Fruit fly (Drosophila melanogaster) whole organism, embryonic: ENCODE data around the gene Hand.

Experiments
- Atf-2 ChIP-seq: fragments of 200-800 bp; sonication (Bioruptor generic); optimal IDR thresholded peaks from 2 replicates; lab custom pipeline; 2016; ENCODE audit warnings: missing biosample characterization, missing genetic modification characterization
- Atf6 ChIP-seq: fragments of 200-800 bp; sonication (Bioruptor generic); IDR thresholded peaks from 2 replicates; pipeline ENCODE4 v1.3.6; 2022; ENCODE audit warnings: missing biosample characterization, missing genetic modification characterization
- Bteb2 ChIP-seq: fragments of 200-800 bp; sonication (Bioruptor generic); optimal IDR thresholded peaks from 2 replicates; lab custom pipeline; 2016; ENCODE audit warnings: missing biosample characterization, missing genetic modification characterization
- CG10366 ChIP-seq: fragments of 200-800 bp; sonication (Bioruptor generic); IDR thresholded peaks from 2 replicates; pipeline ENCODE4 v1.3.6; 2022; ENCODE audit warnings: missing biosample characterization, missing genetic modification characterization
- CG10979 ChIP-seq: fragments of 200-800 bp; sonication (Bioruptor generic); optimal IDR thresholded peaks from 2 replicates; lab custom pipeline; 2018; ENCODE audit warnings: missing biosample characterization, mild to moderate bottlenecking, missing genetic modification characterization, moderate library complexity
- CG11085 ChIP-seq: fragments of 200-800 bp; sonication (Bioruptor generic); IDR thresholded peaks from 2 replicates; pipeline ENCODE4 v1.3.6; 2022; ENCODE audit warnings: missing biosample characterization, missing genetic modification characterization
- CG11456 ChIP-seq: fragments of 200-800 bp; sonication (Bioruptor generic); IDR thresholded peaks from 3 replicates; pipeline ENCODE4 v1.3.6; 2022; ENCODE audit warnings: missing biosample characterization, missing genetic modification characterization
- CG11723 ChIP-seq: fragments of 200-800 bp; sonication (Bioruptor generic); optimal IDR thresholded peaks from 2 replicates; lab custom pipeline; 2017; ENCODE audit warnings: missing biosample characterization, mild to moderate bottlenecking, missing genetic modification characterization
- CG12104 ChIP-seq: fragments of 200-800 bp; sonication (Bioruptor generic); optimal IDR thresholded peaks from 3 replicates; lab custom pipeline; 2016; ENCODE audit warnings: missing biosample characterization, missing genetic modification characterization
- CG12155 ChIP-seq: fragments of 200-800 bp; sonication (Bioruptor generic); optimal IDR thresholded peaks from 3 replicates; lab custom pipeline; 2016; ENCODE audit warnings: missing biosample characterization, missing genetic modification characterization
- CG13287 ChIP-seq: fragments of 200-800 bp; sonication (Bioruptor generic); IDR thresholded peaks from 2 replicates; pipeline ENCODE4 v1.3.6; 2022; ENCODE audit warnings: missing biosample characterization, missing genetic modification characterization; ENCODE audit not compliant: partially characterized antibody
- CG15011 ChIP-seq: fragments of 200-800 bp; sonication (Bioruptor generic); optimal IDR thresholded peaks from 3 replicates; lab custom pipeline; 2018; ENCODE audit warnings: missing biosample characterization, mild to moderate bottlenecking, missing genetic modification characterization
- CG17385 ChIP-seq: fragments of 200-800 bp; sonication (Bioruptor generic); optimal IDR thresholded peaks from 3 replicates; lab custom pipeline; 2018; ENCODE audit warnings: missing biosample characterization, mild to moderate bottlenecking, missing genetic modification characterization
- CG1792 ChIP-seq: fragments of 200-800 bp; sonication (Bioruptor generic); optimal IDR thresholded peaks from 2 replicates; lab custom pipeline; 2016; ENCODE audit warnings: missing biosample characterization, missing genetic modification characterization
- CG1832 ChIP-seq: fragments of 200-800 bp; sonication (Bioruptor generic); optimal IDR thresholded peaks from 2 replicates; lab custom pipeline; 2017; ENCODE audit warnings: missing biosample characterization, mild to moderate bottlenecking, missing genetic modification characterization, inconsistent platforms
- CG2889 ChIP-seq: fragments of 200-800 bp; sonication (Bioruptor generic); IDR thresholded peaks from 3 replicates; pipeline ENCODE4 v1.3.6; 2022; ENCODE audit warnings: missing biosample characterization, missing genetic modification characterization
- CG3847 ChIP-seq: fragments of 200-800 bp; sonication (Bioruptor generic); IDR thresholded peaks from 2 replicates; pipeline ENCODE4 v1.3.6; 2022; ENCODE audit warnings: missing biosample characterization, missing genetic modification characterization
- CG5245 ChIP-seq: fragments of 200-800 bp; sonication (Bioruptor generic); optimal IDR thresholded peaks from 3 replicates; lab custom pipeline; 2016; ENCODE audit warnings: missing biosample characterization, missing genetic modification characterization
- CG6654 ChIP-seq: fragments of 200-800 bp; sonication (Bioruptor generic); optimal IDR thresholded peaks from 2 replicates; lab custom pipeline; 2017; ENCODE audit warnings: missing biosample characterization, mild to moderate bottlenecking, missing genetic modification characterization
- CG6854 ChIP-seq: fragments of 200-800 bp; sonication (Bioruptor generic); optimal IDR thresholded peaks from 3 replicates; lab custom pipeline; 2017; ENCODE audit warnings: missing biosample characterization, mild to moderate bottlenecking, missing genetic modification characterization
- CG7372 ChIP-seq: fragments of 200-800 bp; sonication (Bioruptor generic); IDR thresholded peaks from 2 replicates; pipeline ENCODE4 v1.3.6; 2022; ENCODE audit warnings: missing biosample characterization, missing genetic modification characterization
- CG8089 ChIP-seq: fragments of 200-800 bp; sonication (Bioruptor generic); optimal IDR thresholded peaks from 3 replicates; lab custom pipeline; 2016; ENCODE audit warnings: missing biosample characterization, missing genetic modification characterization
- CG8765 ChIP-seq: fragments of 200-800 bp; sonication (Bioruptor generic); IDR thresholded peaks from 2 replicates; pipeline ENCODE4 v1.3.6; 2022; ENCODE audit warnings: missing biosample characterization, missing genetic modification characterization
- CrebB ChIP-seq: fragments of 200-800 bp; sonication (Bioruptor generic); optimal IDR thresholded peaks from 3 replicates; lab custom pipeline; 2018; ENCODE audit warnings: missing biosample characterization, mild to moderate bottlenecking, missing genetic modification characterization
- Fer3 ChIP-seq: fragments of 200-800 bp; sonication (Bioruptor generic); optimal IDR thresholded peaks from 2 replicates; lab custom pipeline; 2018; ENCODE audit warnings: missing biosample characterization, mild to moderate bottlenecking, missing genetic modification characterization, moderate library complexity
- Gug ChIP-seq: fragments of 200-800 bp; sonication (Bioruptor generic); IDR thresholded peaks from 4 replicates; pipeline ENCODE4 v1.3.6; 2022; ENCODE audit warnings: missing biosample characterization, missing genetic modification characterization
- Hand ChIP-seq: fragments of 200-800 bp; sonication (Bioruptor generic); optimal IDR thresholded peaks from 2 replicates; lab custom pipeline; 2017; ENCODE audit warnings: mild to moderate bottlenecking, missing biosample characterization, missing genetic modification reagents, missing genetic modification characterization
- Hey ChIP-seq: fragments of 200-800 bp; sonication (Bioruptor generic); optimal IDR thresholded peaks from 3 replicates; lab custom pipeline; 2018; ENCODE audit warnings: missing biosample characterization, mild to moderate bottlenecking, missing genetic modification characterization
- Hmx ChIP-seq: fragments of 200-800 bp; sonication (Bioruptor generic); optimal IDR thresholded peaks from 2 replicates; lab custom pipeline; 2016; ENCODE audit warnings: missing biosample characterization, missing genetic modification characterization
- Med ChIP-seq: fragments of 200-800 bp; sonication (Bioruptor generic); peaks from one replicate; lab custom pipeline; 2016; ENCODE audit warnings: missing biosample characterization, missing genetic modification characterization, mild to moderate bottlenecking, inconsistent platforms, moderate library complexity
- Pdp1 ChIP-seq, 2 experiments: fragments of 200-800 bp; sonication (Bioruptor generic); optimal IDR thresholded peaks; 3 replicates each; lab custom pipeline; 2016; ENCODE audit warnings: missing biosample characterization in 2 of 2, missing genetic modification characterization in 2 of 2, mild to moderate bottlenecking in 1 of 2, moderate library complexity in 1 of 2
- Ravus ChIP-seq: fragments of 200-800 bp; sonication (Bioruptor generic); IDR thresholded peaks from 2 replicates; pipeline ENCODE4 v1.3.6; 2022; ENCODE audit warnings: missing biosample characterization, missing genetic modification characterization
- Stat92E ChIP-seq, 3 experiments: fragments of >200 bp in 2 of 3; fragments of 200-800 bp in 1 of 3; sonication (Bioruptor generic) in 1 of 3; optimal IDR thresholded peaks; 2 replicates each; lab custom pipeline; 2017 to 2019; ENCODE audit warnings: missing biosample characterization in 3 of 3, missing genetic modification characterization in 3 of 3, mild to moderate bottlenecking in 1 of 3, moderate library complexity in 1 of 3
- amos ChIP-seq: fragments of 200-800 bp; sonication (Bioruptor generic); IDR thresholded peaks from 2 replicates; pipeline ENCODE4 v1.3.6; 2022; ENCODE audit warnings: missing biosample characterization, missing genetic modification characterization; ENCODE audit not compliant: partially characterized antibody
- bowl ChIP-seq: fragments of 200-800 bp; sonication (Bioruptor generic); IDR thresholded peaks from 2 replicates; pipeline ENCODE4 v1.3.6; 2022; ENCODE audit warnings: missing biosample characterization, missing genetic modification characterization
- chinmo ChIP-seq: fragments of 200-800 bp; sonication (Bioruptor generic); IDR thresholded peaks from 4 replicates; pipeline ENCODE4 v1.3.6; 2022; ENCODE audit warnings: missing biosample characterization, missing genetic modification characterization; ENCODE audit not compliant: partially characterized antibody
- corto ChIP-seq: fragments of 200-800 bp; sonication (Bioruptor generic); optimal IDR thresholded peaks from 2 replicates; lab custom pipeline; 2016; ENCODE audit warnings: missing biosample characterization, mild to moderate bottlenecking, missing genetic modification characterization, moderate library complexity
- crc ChIP-seq: fragments of 200-800 bp; sonication (Bioruptor generic); optimal IDR thresholded peaks from 2 replicates; lab custom pipeline; 2016; ENCODE audit warnings: missing biosample characterization, missing genetic modification characterization
- dan ChIP-seq: fragments of 200-800 bp; sonication (Bioruptor generic); IDR thresholded peaks from 2 replicates; pipeline ENCODE4 v1.3.6; 2022; ENCODE audit warnings: missing biosample characterization, missing genetic modification characterization
- dati ChIP-seq: fragments of 200-800 bp; sonication (Bioruptor generic); IDR thresholded peaks from 2 replicates; pipeline ENCODE4 v1.3.6; 2022; ENCODE audit warnings: missing biosample characterization, missing genetic modification characterization
- ewg ChIP-seq: fragments of 200-800 bp; sonication (Bioruptor generic); optimal IDR thresholded peaks from 3 replicates; lab custom pipeline; 2017; ENCODE audit warnings: mild to moderate bottlenecking, missing biosample characterization, missing genetic modification reagents, missing genetic modification characterization
- gro ChIP-seq: fragments of 200-800 bp; sonication (Bioruptor generic); optimal IDR thresholded peaks from 2 replicates; lab custom pipeline; 2016; ENCODE audit warnings: missing biosample characterization, missing genetic modification characterization
- nerfin-2 ChIP-seq: fragments of 200-800 bp; sonication (Bioruptor generic); IDR thresholded peaks from 2 replicates; pipeline ENCODE4 v1.3.6; 2022; ENCODE audit warnings: missing biosample characterization, missing genetic modification characterization; ENCODE audit not compliant: partially characterized antibody
- nom ChIP-seq: fragments of 200-800 bp; sonication (Bioruptor generic); optimal IDR thresholded peaks from 2 replicates; lab custom pipeline; 2017; ENCODE audit warnings: missing biosample characterization, missing genetic modification characterization, mild to moderate bottlenecking, moderate library complexity, missing genetic modification reagents
- p53 ChIP-seq: fragments of 200-800 bp; sonication (Bioruptor generic); optimal IDR thresholded peaks from 2 replicates; lab custom pipeline; 2016; ENCODE audit warnings: missing biosample characterization, missing genetic modification characterization
- pan ChIP-seq, 4 experiments: fragments of >200 bp in 3 of 4; fragments of 200-800 bp in 1 of 4; sonication (Bioruptor generic) in 1 of 4; optimal IDR thresholded peaks in 3 of 4; IDR thresholded peaks in 1 of 4; 2 replicates each; pipeline versions ENCODE4 v1.3.6 to Lab custom; 2017 to 2022; ENCODE audit warnings: missing biosample characterization in 2 of 4, missing genetic modification characterization in 2 of 4, mixed read lengths in 1 of 4
- run ChIP-seq: fragments of 200-800 bp; sonication (Bioruptor generic); optimal IDR thresholded peaks from 3 replicates; lab custom pipeline; 2018; ENCODE audit warnings: missing biosample characterization, mild to moderate bottlenecking, missing genetic modification characterization
- sens ChIP-seq: fragments of 200-800 bp; sonication (Bioruptor generic); peaks from one replicate; lab custom pipeline; 2016; ENCODE audit warnings: missing biosample characterization, missing genetic modification characterization
- ttk ChIP-seq: fragments of 200-800 bp; sonication (Bioruptor generic); IDR thresholded peaks from 2 replicates; pipeline ENCODE4 v2.1.2; 2022; ENCODE audit warnings: missing biosample characterization, missing genetic modification characterization
- wek ChIP-seq: fragments of 200-800 bp; sonication (Bioruptor generic); optimal IDR thresholded peaks from 3 replicates; lab custom pipeline; 2018; ENCODE audit warnings: missing biosample characterization, mild to moderate bottlenecking, missing genetic modification characterization, moderate library complexity

Hand gene

dm6 chr2L:10292066-10292560, 3.1 kb downstream of the Hand start, which contains the start of gene Ufd4 (continued):
- TF ChIP-seq pan (optimal IDR thresholded peaks at IDR 0.05; lab: Kevin White, UChicago), result no peak
- no peak for TF ChIP-seq pan (GFP tag; optimal IDR thresholded peaks at IDR 0.05 in 1 of 2, IDR thresholded peaks at IDR 0.05 in 1 of 2)
- TF ChIP-seq ewg (GFP tag; lab: Kevin White, UChicago), result no peak
- TF ChIP-seq CG11085, result no peak
- peak; percentile 98 for TF ChIP-seq wek (GFP tag; lab: Kevin White, UChicago)
- peak; percentile 37 for TF ChIP-seq CG5245 (GFP tag; lab: Kevin White, UChicago)
- TF ChIP-seq dan (GFP tag; lab: Robert Waterston, UW), result no peak
- no peak for TF ChIP-seq bowl
- no peak for TF ChIP-seq CG1832 (GFP tag; lab: Kevin White, UChicago)
- no peak for TF ChIP-seq Ravus (GFP tag; lab: Robert Waterston, UW)
- TF ChIP-seq CG3847 (GFP tag; lab: Robert Waterston, UW), result no peak
- no peak for TF ChIP-seq nerfin-2
- no peak for TF ChIP-seq CG6854
- TF ChIP-seq p53 (GFP tag; lab: Kevin White, UChicago), result no peak
- no peak for TF ChIP-seq CG15011 (GFP tag; lab: Kevin White, UChicago)
- TF ChIP-seq CG10979 (tag; lab: Kevin White, UChicago), result peak; percentile 64
- TF ChIP-seq CG11456 (GFP tag; lab: Robert Waterston, UW), result no peak
- TF ChIP-seq CG13287 (GFP tag; lab: Robert Waterston, UW), result peak; percentile 60; the same call in 1 of the 2 replicates
- TF ChIP-seq CG2889 (GFP tag; lab: Robert Waterston, UW), result no peak
- peak; percentile 28 for TF ChIP-seq crc
- TF ChIP-seq CrebB (tag; lab: Kevin White, UChicago), result peak; percentile 9
- TF ChIP-seq CG10366 (GFP tag; lab: Robert Waterston, UW), result no peak
- no peak for TF ChIP-seq Hmx
- peak; percentile 45 to 80 for TF ChIP-seq Pdp1 (GFP tag; optimal IDR thresholded peaks at IDR 0.05; lab: Kevin White, UChicago)
- TF ChIP-seq CG8765 (GFP tag; lab: Robert Waterston, UW), result no peak
- no peak for TF ChIP-seq dati (GFP tag; lab: Robert Waterston, UW)
- TF ChIP-seq CG8089 (GFP tag; lab: Kevin White, UChicago), result peak; percentile 14
- no peak for TF ChIP-seq nom
- TF ChIP-seq Atf-2 (GFP tag; lab: Kevin White, UChicago), result peak; percentile 27
- TF ChIP-seq ttk (GFP tag; lab: Robert Waterston, UW), result no peak; the same call in 1 of the 2 replicates
- TF ChIP-seq CG11723 (GFP tag; lab: Kevin White, UChicago), result no peak
- peak; percentile 20 for TF ChIP-seq CG1792 (GFP tag; lab: Kevin White, UChicago)
- peak; percentile 18 for TF ChIP-seq corto (GFP tag; lab: Kevin White, UChicago)
- no peak for TF ChIP-seq CG6654 (GFP tag; lab: Kevin White, UChicago)
- TF ChIP-seq Hey (tag; lab: Kevin White, UChicago), result no peak
- peak; percentile 61 for TF ChIP-seq CG12104
- TF ChIP-seq Bteb2 (GFP tag; lab: Kevin White, UChicago), result peak; percentile 64
- peak; percentile 75 for TF ChIP-seq gro (GFP tag; lab: Kevin White, UChicago)
- peak; percentile 78 for TF ChIP-seq Atf6 (GFP tag; lab: Robert Waterston, UW)
- peak; percentile 95 for TF ChIP-seq Med (GFP tag; lab: Kevin White, UChicago)
- no peak for TF ChIP-seq Fer3 (tag; lab: Kevin White, UChicago)
- TF ChIP-seq sens (GFP tag; lab: Kevin White, UChicago), result peak; percentile 93
- peak in 1 of 3 experiments; percentile 69 for TF ChIP-seq Stat92E (GFP tag; optimal IDR thresholded peaks at IDR 0.05; lab: Kevin White, UChicago)
- TF ChIP-seq CG17385, result no peak
- TF ChIP-seq amos (GFP tag; lab: Robert Waterston, UW), result no peak; the same call in 1 of the 2 replicates
- peak; percentile 81 for TF ChIP-seq Hand
- peak; percentile 57 for TF ChIP-seq CG12155 (GFP tag; lab: Kevin White, UChicago)
- no peak for TF ChIP-seq Gug (GFP tag; lab: Robert Waterston, UW)
- no peak for TF ChIP-seq CG7372 (GFP tag; lab: Robert Waterston, UW)
- peak; percentile 1 for TF ChIP-seq run
- TF ChIP-seq chinmo (GFP tag; lab: Robert Waterston, UW), result no peak
